Fruit fly (Drosophila melanogaster) whole organism, embryonic: Measurements from ENCODE around the gene Rpp20.

ENCODE experiments used
- Asciz ChIP-seq: fragments of 200-800 bp; sonication (Bioruptor generic); optimal IDR thresholded peaks from 2 replicates; lab custom pipeline; 2017; ENCODE audit warnings: missing biosample characterization, mild to moderate bottlenecking, missing genetic modification characterization, missing genetic modification reagents
- Atf3 ChIP-seq: fragments of 200-800 bp; sonication (Bioruptor generic); optimal IDR thresholded peaks from 3 replicates; lab custom pipeline; 2016; ENCODE audit warnings: missing biosample characterization, missing genetic modification characterization
- Bgb ChIP-seq: fragments of 200-800 bp; sonication (Bioruptor generic); IDR thresholded peaks from 2 replicates; pipeline ENCODE4 v1.3.6; 2022; ENCODE audit warnings: missing biosample characterization, missing genetic modification characterization; ENCODE audit not compliant: partially characterized antibody
- C15 ChIP-seq: fragments of 200-800 bp; sonication (Bioruptor generic); IDR thresholded peaks from 3 replicates; pipeline ENCODE4 v1.3.6; 2022; ENCODE audit warnings: missing biosample characterization, missing genetic modification characterization
- CG10267 ChIP-seq: fragments of 200-800 bp; sonication (Bioruptor generic); optimal IDR thresholded peaks from 2 replicates; lab custom pipeline; 2018; ENCODE audit warnings: missing biosample characterization, mild to moderate bottlenecking, missing genetic modification characterization, moderate library complexity
- CG12155 ChIP-seq: fragments of 200-800 bp; sonication (Bioruptor generic); optimal IDR thresholded peaks from 3 replicates; lab custom pipeline; 2016; ENCODE audit warnings: missing biosample characterization, missing genetic modification characterization
- CG14441 ChIP-seq: fragments of 200-800 bp; sonication (Bioruptor generic); IDR thresholded peaks from 2 replicates; pipeline ENCODE4 v1.3.6; 2022; ENCODE audit warnings: missing biosample characterization, missing genetic modification characterization
- CG1602 ChIP-seq: fragments of 200-800 bp; sonication (Bioruptor generic); optimal IDR thresholded peaks from 3 replicates; lab custom pipeline; 2016; ENCODE audit warnings: missing biosample characterization, missing genetic modification characterization
- CG17385 ChIP-seq: fragments of 200-800 bp; sonication (Bioruptor generic); optimal IDR thresholded peaks from 3 replicates; lab custom pipeline; 2018; ENCODE audit warnings: missing biosample characterization, mild to moderate bottlenecking, missing genetic modification characterization
- CG17802 ChIP-seq: fragments of 200-800 bp; sonication (Bioruptor generic); optimal IDR thresholded peaks from 2 replicates; lab custom pipeline; 2018; ENCODE audit warnings: missing biosample characterization, mild to moderate bottlenecking, missing genetic modification characterization, moderate library complexity
- CG2129 ChIP-seq: fragments of 200-800 bp; sonication (Bioruptor generic); IDR thresholded peaks from 2 replicates; pipeline ENCODE4 v1.3.6; 2022; ENCODE audit warnings: missing biosample characterization, missing genetic modification characterization; ENCODE audit not compliant: partially characterized antibody
- CG32767 ChIP-seq: fragments of 200-800 bp; sonication (Bioruptor generic); IDR thresholded peaks from 2 replicates; pipeline ENCODE4 v1.3.6; 2022; ENCODE audit warnings: missing biosample characterization, missing genetic modification characterization
- CG3281 ChIP-seq: fragments of 200-800 bp; sonication (Bioruptor generic); optimal IDR thresholded peaks from 3 replicates; lab custom pipeline; 2017; ENCODE audit warnings: missing biosample characterization, mild to moderate bottlenecking, missing genetic modification characterization
- CG6254 ChIP-seq: fragments of 200-800 bp; sonication (Bioruptor generic); optimal IDR thresholded peaks from 3 replicates; lab custom pipeline; 2017; ENCODE audit warnings: mild to moderate bottlenecking, missing biosample characterization, missing genetic modification reagents, missing genetic modification characterization
- CoRest ChIP-seq: fragments of 200-800 bp; sonication (Bioruptor generic); optimal IDR thresholded peaks from 3 replicates; lab custom pipeline; 2018; ENCODE audit warnings: missing biosample characterization, mild to moderate bottlenecking, missing genetic modification characterization, moderate library complexity
- Doc3 ChIP-seq: fragments of 200-800 bp; sonication (Bioruptor generic); IDR thresholded peaks from 3 replicates; pipeline ENCODE4 v1.3.6; 2022; ENCODE audit warnings: missing biosample characterization, missing genetic modification characterization; ENCODE audit not compliant: partially characterized antibody
- Dref ChIP-seq: fragments of 200-800 bp; sonication (Bioruptor generic); IDR thresholded peaks from 2 replicates; pipeline ENCODE4 v1.3.6; 2022; ENCODE audit warnings: missing biosample characterization, missing genetic modification characterization
- Ets65A ChIP-seq: fragments of 200-800 bp; sonication (Bioruptor generic); peaks from one replicate; lab custom pipeline; 2016; ENCODE audit warnings: missing biosample characterization, missing genetic modification characterization
- Fer1 ChIP-seq: fragments of 200-800 bp; sonication (Bioruptor generic); optimal IDR thresholded peaks from 2 replicates; lab custom pipeline; 2017; ENCODE audit warnings: missing biosample characterization, mild to moderate bottlenecking, missing genetic modification characterization
- HLHmδ ChIP-seq: fragments of 200-800 bp; sonication (Bioruptor generic); optimal IDR thresholded peaks from 2 replicates; lab custom pipeline; 2018; ENCODE audit warnings: missing biosample characterization, mild to moderate bottlenecking, missing genetic modification characterization, moderate library complexity
- Hmx ChIP-seq: fragments of 200-800 bp; sonication (Bioruptor generic); optimal IDR thresholded peaks from 2 replicates; lab custom pipeline; 2016; ENCODE audit warnings: missing biosample characterization, missing genetic modification characterization
- Hr3 ChIP-seq: fragments of 200-800 bp; sonication (Bioruptor generic); optimal IDR thresholded peaks from 3 replicates; lab custom pipeline; 2016; ENCODE audit warnings: missing biosample characterization, missing genetic modification characterization
- MESR4 ChIP-seq: fragments of 200-800 bp; sonication (Bioruptor generic); optimal IDR thresholded peaks from 2 replicates; lab custom pipeline; 2018; ENCODE audit warnings: missing biosample characterization, mild to moderate bottlenecking, missing genetic modification characterization, moderate library complexity
- Mad ChIP-seq: fragments of 200-800 bp; sonication (Bioruptor generic); optimal IDR thresholded peaks from 2 replicates; lab custom pipeline; 2016; ENCODE audit warnings: missing biosample characterization, missing genetic modification characterization
- Max ChIP-seq: fragments of 200-800 bp; sonication (Bioruptor generic); optimal IDR thresholded peaks from 2 replicates; lab custom pipeline; 2016; ENCODE audit warnings: missing biosample characterization, mild to moderate bottlenecking, missing genetic modification characterization
- Mrtf ChIP-seq: fragments of 200-800 bp; sonication (Bioruptor generic); IDR thresholded peaks from 3 replicates; pipeline ENCODE4 v1.3.6; 2022; ENCODE audit warnings: missing biosample characterization, missing genetic modification characterization
- Neu2 ChIP-seq: fragments of 200-800 bp; sonication (Bioruptor generic); optimal IDR thresholded peaks from 3 replicates; lab custom pipeline; 2016; ENCODE audit warnings: missing biosample characterization, missing genetic modification characterization, borderline replicate concordance
- Sox100B ChIP-seq: fragments of 200-800 bp; sonication (Bioruptor generic); optimal IDR thresholded peaks from 3 replicates; lab custom pipeline; 2018; ENCODE audit warnings: missing biosample characterization, mild to moderate bottlenecking, missing genetic modification characterization
- Sry-β ChIP-seq: fragments of 200-800 bp; sonication (Bioruptor generic); optimal IDR thresholded peaks from 2 replicates; lab custom pipeline; 2018; ENCODE audit warnings: missing biosample characterization, mild to moderate bottlenecking, missing genetic modification characterization, moderate library complexity
- Sry-δ ChIP-seq: fragments of 200-800 bp; sonication (Bioruptor generic); optimal IDR thresholded peaks from 2 replicates; lab custom pipeline; 2016; ENCODE audit warnings: missing biosample characterization, missing genetic modification characterization
- Stat92E ChIP-seq, 3 experiments: fragments of >200 bp in 2 of 3; fragments of 200-800 bp in 1 of 3; sonication (Bioruptor generic) in 1 of 3; optimal IDR thresholded peaks; 2 replicates each; lab custom pipeline; 2017 to 2019; ENCODE audit warnings: missing biosample characterization in 3 of 3, missing genetic modification characterization in 3 of 3, mild to moderate bottlenecking in 1 of 3, moderate library complexity in 1 of 3
- Vsx1 ChIP-seq: fragments of 200-800 bp; sonication (Bioruptor generic); optimal IDR thresholded peaks from 2 replicates; lab custom pipeline; 2017; ENCODE audit warnings: missing biosample characterization, mild to moderate bottlenecking, missing genetic modification characterization, missing genetic modification reagents
- corto ChIP-seq: fragments of 200-800 bp; sonication (Bioruptor generic); optimal IDR thresholded peaks from 2 replicates; lab custom pipeline; 2016; ENCODE audit warnings: missing biosample characterization, mild to moderate bottlenecking, missing genetic modification characterization, moderate library complexity
- fd64A ChIP-seq: fragments of 200-800 bp; sonication (Bioruptor generic); optimal IDR thresholded peaks from 3 replicates; lab custom pipeline; 2018; ENCODE audit warnings: missing biosample characterization, mild to moderate bottlenecking, missing genetic modification characterization
- fru ChIP-seq: fragments of >200 bp; optimal IDR thresholded peaks from 2 replicates; lab custom pipeline; 2017
- gsb ChIP-seq: fragments of 200-800 bp; sonication (Bioruptor generic); IDR thresholded peaks from 2 replicates; pipeline ENCODE4 v1.3.6; 2022; ENCODE audit warnings: missing biosample characterization, missing genetic modification characterization
- ham ChIP-seq: fragments of 200-800 bp; sonication (Bioruptor generic); IDR thresholded peaks from 2 replicates; pipeline ENCODE4 v1.3.6; 2022; ENCODE audit warnings: missing biosample characterization, missing genetic modification characterization
- hbn ChIP-seq: fragments of 200-800 bp; sonication (Bioruptor generic); IDR thresholded peaks from 2 replicates; pipeline ENCODE4 v1.3.6; 2022; ENCODE audit warnings: missing biosample characterization, missing genetic modification characterization; ENCODE audit not compliant: partially characterized antibody
- hkb ChIP-seq, 2 experiments: fragments of 200-800 bp in 1 of 2; fragments of >200 bp in 1 of 2; sonication (Bioruptor generic) in 1 of 2; IDR thresholded peaks in 1 of 2; optimal IDR thresholded peaks in 1 of 2; 2 replicates each; pipeline versions ENCODE4 v1.3.6 to Lab custom; 2017 to 2022; ENCODE audit warnings: missing biosample characterization in 1 of 2, missing genetic modification characterization in 1 of 2
- ken ChIP-seq: fragments of 200-800 bp; sonication (Bioruptor generic); IDR thresholded peaks from 3 replicates; pipeline ENCODE4 v1.3.6; 2022; ENCODE audit warnings: missing biosample characterization, missing genetic modification characterization
- klu ChIP-seq: fragments of 200-800 bp; sonication (Bioruptor generic); IDR thresholded peaks from 2 replicates; pipeline ENCODE4 v1.3.6; 2022; ENCODE audit warnings: missing biosample characterization, missing genetic modification characterization
- nau ChIP-seq: fragments of 200-800 bp; sonication (Bioruptor generic); optimal IDR thresholded peaks from 3 replicates; lab custom pipeline; 2017; ENCODE audit warnings: missing biosample characterization, mild to moderate bottlenecking, missing genetic modification characterization, missing genetic modification reagents
- nerfin-1 ChIP-seq: fragments of 200-800 bp; sonication (Bioruptor generic); optimal IDR thresholded peaks from 3 replicates; lab custom pipeline; 2019; ENCODE audit warnings: missing biosample characterization, mild to moderate bottlenecking, missing genetic modification characterization, moderate library complexity
- nom ChIP-seq: fragments of 200-800 bp; sonication (Bioruptor generic); optimal IDR thresholded peaks from 2 replicates; lab custom pipeline; 2017; ENCODE audit warnings: missing biosample characterization, missing genetic modification characterization, mild to moderate bottlenecking, moderate library complexity, missing genetic modification reagents
- org-1 ChIP-seq: fragments of 200-800 bp; sonication (Bioruptor generic); optimal IDR thresholded peaks from 2 replicates; lab custom pipeline; 2017; ENCODE audit warnings: missing biosample characterization, missing genetic modification characterization
- p53 ChIP-seq: fragments of 200-800 bp; sonication (Bioruptor generic); optimal IDR thresholded peaks from 2 replicates; lab custom pipeline; 2016; ENCODE audit warnings: missing biosample characterization, missing genetic modification characterization
- peb ChIP-seq: fragments of 200-800 bp; sonication (Bioruptor generic); IDR thresholded peaks from 2 replicates; pipeline ENCODE4 v1.3.6; 2022; ENCODE audit warnings: missing biosample characterization, missing genetic modification characterization
- pzg ChIP-seq: fragments of 200-800 bp; sonication (Bioruptor generic); optimal IDR thresholded peaks from 3 replicates; lab custom pipeline; 2018; ENCODE audit warnings: missing biosample characterization, mild to moderate bottlenecking, missing genetic modification characterization, moderate library complexity
- seq ChIP-seq: fragments of 200-800 bp; sonication (Bioruptor generic); IDR thresholded peaks from 2 replicates; pipeline ENCODE4 v1.3.6; 2022; ENCODE audit warnings: missing biosample characterization, missing genetic modification characterization
- shn ChIP-seq: fragments of 200-800 bp; sonication (Bioruptor generic); optimal IDR thresholded peaks from 3 replicates; lab custom pipeline; 2016; ENCODE audit warnings: missing biosample characterization, missing genetic modification characterization
- sim ChIP-seq: fragments of 200-800 bp; sonication (Bioruptor generic); IDR thresholded peaks from 2 replicates; pipeline ENCODE4 v1.3.6; 2022; ENCODE audit warnings: missing biosample characterization, missing genetic modification characterization

Gene Rpp20

dm6 chrX:19701611-19702010, 42.6 kb upstream of the Rpp20 start, which contains the start of gene Tcs4 (continued):
- TF ChIP-seq Dref (GFP tag; lab: Robert Waterston, UW) (no peak), seq (GFP tag; lab: Robert Waterston, UW) (no peak), org-1 (GFP tag; lab: Kevin White, UChicago) (no peak), hbn (GFP tag; lab: Robert Waterston, UW) (peak; percentile 56; the same call in 1 of the 2 replicates), Atf3 (no peak), klu (no peak), nau (no peak), corto (GFP tag; lab: Kevin White, UChicago) (no peak), pzg (GFP tag; lab: Kevin White, UChicago) (peak; percentile 43), Ets65A (GFP tag; lab: Kevin White, UChicago) (peak; percentile 67), CG6254 (GFP tag; lab: Kevin White, UChicago) (no peak), Stat92E (GFP tag; optimal IDR thresholded peaks at IDR 0.05; lab: Kevin White, UChicago) (no peak), fd64A (GFP tag; lab: Kevin White, UChicago) (no peak), C15 (GFP tag; lab: Robert Waterston, UW) (no peak), sim (GFP tag; lab: Robert Waterston, UW) (no peak), ham (GFP tag; lab: Robert Waterston, UW) (no peak), Fer1 (GFP tag; lab: Kevin White, UChicago) (peak; percentile 5), Doc3 (GFP tag; lab: Robert Waterston, UW) (0 out of 3 replicates have a peak, but pooled peaks have one; percentile 48), CG32767 (GFP tag; lab: Robert Waterston, UW) (no peak), shn (GFP tag; lab: Kevin White, UChicago) (no peak), CG17802 (tag; lab: Kevin White, UChicago) (no peak), Mrtf (GFP tag; lab: Robert Waterston, UW) (no peak), Mad (no peak), Bgb (peak; percentile 31; the same call in 1 of the 2 replicates), peb (GFP tag; lab: Robert Waterston, UW) (no peak), MESR4 (GFP tag; lab: Kevin White, UChicago) (peak; percentile 44), nerfin-1 (no peak), fru (lab: Kevin White, UChicago) (no peak), CG2129 (GFP tag; lab: Robert Waterston, UW) (no peak), Vsx1 (GFP tag; lab: Kevin White, UChicago) (no peak), Asciz (no peak), CG3281 (GFP tag; lab: Kevin White, UChicago) (no peak), Neu2 (GFP tag; lab: Kevin White, UChicago) (no peak), CoRest (tag; lab: Kevin White, UChicago) (peak; percentile 29), HLHmδ (GFP tag; lab: Kevin White, UChicago) (no peak), CG1602 (GFP tag; lab: Kevin White, UChicago) (no peak), Sry-β (GFP tag; lab: Kevin White, UChicago) (no peak), nom (no peak), Hr3 (GFP tag; lab: Kevin White, UChicago) (no peak), Sox100B (GFP tag; lab: Kevin White, UChicago) (no peak), gsb (GFP tag; lab: Robert Waterston, UW) (no peak), p53 (no peak), CG12155 (GFP tag; lab: Kevin White, UChicago) (no peak), CG14441 (GFP tag; lab: Robert Waterston, UW) (no peak), CG17385 (GFP tag; lab: Kevin White, UChicago) (no peak), ken (GFP tag; lab: Robert Waterston, UW) (0 out of 3 replicates have a peak, but pooled peaks have one; percentile 4), Hmx (no peak), Sry-δ (GFP tag; lab: Kevin White, UChicago) (no peak), hkb (optimal IDR thresholded peaks at IDR 0.05; lab: Kevin White, UChicago) (no peak), hkb (GFP tag; IDR thresholded peaks at IDR 0.05; lab: Robert Waterston, UW) (no peak), Max (GFP tag; lab: Kevin White, UChicago) (no peak), CG10267 (peak; percentile 56)
